Worm (Caenorhabditis elegans) whole organism, young adult: Measurements from ENCODE around the gene B0303.7.

Source experiments
- B0261.1 ChIP-seq: sonication (generic microtip); optimal IDR thresholded peaks from 2 replicates; lab custom pipeline; 2016; ENCODE audit warnings: mild to moderate bottlenecking, missing genetic modification characterization, moderate library complexity, missing compliant biosample characterization
- C06A6.2 ChIP-seq: fragments of 200-800 bp; sonication (Bioruptor generic); conservative IDR thresholded peaks from 2 replicates; pipeline ENCODE4 v1.3.6; 2022; ENCODE audit warnings: missing genetic modification characterization, missing compliant biosample characterization
- F10E7.11 ChIP-seq: sonication (generic microtip); optimal IDR thresholded peaks from 2 replicates; lab custom pipeline; 2017; ENCODE audit warnings: mild to moderate bottlenecking, missing genetic modification characterization, moderate library complexity, missing compliant biosample characterization
- F22D6.2 ChIP-seq: sonication (generic microtip); optimal IDR thresholded peaks from 2 replicates; lab custom pipeline; 2016; ENCODE audit warnings: mild to moderate bottlenecking, missing genetic modification characterization, missing compliant biosample characterization
- F23B12.7 ChIP-seq: sonication (generic microtip); optimal IDR thresholded peaks from 2 replicates; lab custom pipeline; 2017; ENCODE audit warnings: missing genetic modification characterization, mild to moderate bottlenecking, missing compliant biosample characterization, antibody characterized with exemption, moderate library complexity; ENCODE audit not compliant: insufficient read depth
- F33H1.4 ChIP-seq: fragments of 200-800 bp; sonication (Bioruptor generic); IDR thresholded peaks from 2 replicates; pipeline ENCODE4 v1.3.6; 2022; ENCODE audit warnings: missing genetic modification reagents, missing genetic modification characterization, missing compliant biosample characterization
- F57A8.1 ChIP-seq: fragments of 200-800 bp; sonication (Bioruptor generic); optimal IDR thresholded peaks from 2 replicates; lab custom pipeline; 2018; ENCODE audit warnings: mild to moderate bottlenecking, missing genetic modification characterization, moderate library complexity, missing compliant biosample characterization
- F57C9.4 ChIP-seq: sonication (generic microtip); optimal IDR thresholded peaks from 2 replicates; lab custom pipeline; 2017; ENCODE audit warnings: mild to moderate bottlenecking, missing genetic modification characterization, missing compliant biosample characterization
- K11D2.4 ChIP-seq: fragments of 200-800 bp; sonication (Bioruptor generic); IDR thresholded peaks from 2 replicates; pipeline ENCODE4 v1.3.6; 2022; ENCODE audit warnings: missing genetic modification reagents, missing genetic modification characterization, missing compliant biosample characterization
- T26A5.8 ChIP-seq: sonication (generic microtip); optimal IDR thresholded peaks from 2 replicates; lab custom pipeline; 2016; ENCODE audit warnings: missing genetic modification characterization, missing compliant biosample characterization
- Y53G8AR.9 ChIP-seq: fragments of 200-800 bp; sonication (Bioruptor generic); conservative IDR thresholded peaks from 2 replicates; pipeline ENCODE4 v1.3.6; 2022; ENCODE audit warnings: missing genetic modification reagents, missing genetic modification characterization, missing compliant biosample characterization
- Y56A3A.18 ChIP-seq: fragments of 200-800 bp; sonication (Bioruptor generic); IDR thresholded peaks from 2 replicates; pipeline ENCODE4 v1.3.6; 2022; ENCODE audit warnings: missing genetic modification reagents, missing genetic modification characterization, missing compliant biosample characterization
- ZK185.1 ChIP-seq: sonication (generic microtip); optimal IDR thresholded peaks from 2 replicates; lab custom pipeline; 2016; ENCODE audit warnings: mild to moderate bottlenecking, missing genetic modification characterization, missing compliant biosample characterization; ENCODE audit not compliant: poor library complexity, severe bottlenecking
- ama-1 ChIP-seq, 3 experiments: fragments of 150-350 bp in 1 of 3; sonication (generic microtip) in 2 of 3; optimal IDR thresholded peaks; 2 replicates each; lab custom pipeline; 2014 to 2018; ENCODE audit warnings: missing biosample characterization in 2 of 3, missing genetic modification characterization in 2 of 3, missing genetic modification reagents in 2 of 3
- atf-7 ChIP-seq: sonication (generic microtip); optimal IDR thresholded peaks from 2 replicates; lab custom pipeline; 2017; ENCODE audit warnings: mild to moderate bottlenecking, missing genetic modification characterization, missing compliant biosample characterization
- attf-6 ChIP-seq: fragments of 200-800 bp; sonication (Bioruptor generic); IDR thresholded peaks from 2 replicates; pipeline ENCODE4 v1.3.6; 2022; ENCODE audit warnings: missing genetic modification reagents, missing genetic modification characterization, missing compliant biosample characterization
- ceh-79 ChIP-seq: sonication (generic microtip); optimal IDR thresholded peaks from 2 replicates; lab custom pipeline; 2017; ENCODE audit warnings: mild to moderate bottlenecking, missing genetic modification characterization, missing compliant biosample characterization
- ceh-91 ChIP-seq: fragments of 200-800 bp; sonication (Bioruptor generic); IDR thresholded peaks from 2 replicates; pipeline ENCODE4 v1.3.6; 2022; ENCODE audit warnings: missing genetic modification reagents, missing genetic modification characterization, missing compliant biosample characterization
- dox-1 ChIP-seq: fragments of 200-800 bp; sonication (Bioruptor generic); IDR thresholded peaks from 2 replicates; pipeline ENCODE4 v1.3.6; 2022; ENCODE audit warnings: missing genetic modification reagents, missing genetic modification characterization, missing compliant biosample characterization
- ets-4 ChIP-seq: fragments of 200-800 bp; sonication (Bioruptor generic); optimal IDR thresholded peaks from 2 replicates; lab custom pipeline; 2018; ENCODE audit warnings: mild to moderate bottlenecking, missing genetic modification characterization, missing compliant biosample characterization
- hlh-26 ChIP-seq: fragments of 200-800 bp; sonication (Bioruptor generic); conservative IDR thresholded peaks from 2 replicates; pipeline ENCODE4 v1.3.6; 2022; ENCODE audit warnings: missing genetic modification reagents, missing genetic modification characterization, missing compliant biosample characterization
- hmg-1.2 ChIP-seq: fragments of 200-800 bp; sonication (Bioruptor generic); IDR thresholded peaks from 2 replicates; pipeline ENCODE4 v1.3.6; 2022; ENCODE audit warnings: missing genetic modification reagents, missing genetic modification characterization, missing compliant biosample characterization
- hmg-20 ChIP-seq: fragments of 200-800 bp; sonication (Bioruptor generic); IDR thresholded peaks from 2 replicates; pipeline ENCODE4 v1.3.6; 2022; ENCODE audit warnings: missing genetic modification reagents, missing genetic modification characterization, missing compliant biosample characterization
- hrde-1 ChIP-seq: sonication (generic microtip); optimal IDR thresholded peaks from 2 replicates; lab custom pipeline; 2016; ENCODE audit warnings: missing genetic modification characterization, mild to moderate bottlenecking, missing compliant biosample characterization, moderate library complexity, missing genotype, missing genetic modification reagents, borderline replicate concordance
- let-526 ChIP-seq: fragments of 200-800 bp; sonication (Bioruptor generic); IDR thresholded peaks from 2 replicates; pipeline ENCODE4 v1.3.6; 2022; ENCODE audit warnings: missing genetic modification reagents, missing genetic modification characterization, missing compliant biosample characterization
- lin-26 ChIP-seq: fragments of 200-800 bp; sonication (Bioruptor generic); IDR thresholded peaks from 2 replicates; pipeline ENCODE4 v1.3.6; 2022; ENCODE audit warnings: missing genetic modification reagents, missing genetic modification characterization, missing compliant biosample characterization
- lsl-1 ChIP-seq: fragments of 200-800 bp; sonication (Bioruptor generic); optimal IDR thresholded peaks from 2 replicates; lab custom pipeline; 2018; ENCODE audit warnings: mild to moderate bottlenecking, missing genetic modification characterization, moderate library complexity, missing compliant biosample characterization
- mel-28 ChIP-seq: sonication (generic microtip); optimal IDR thresholded peaks from 2 replicates; lab custom pipeline; 2016; ENCODE audit warnings: borderline replicate concordance, mild to moderate bottlenecking, missing genetic modification characterization, missing compliant biosample characterization
- nhr-90 ChIP-seq: sonication (generic microtip); optimal IDR thresholded peaks from 2 replicates; lab custom pipeline; 2016; ENCODE audit warnings: missing genotype, mild to moderate bottlenecking, missing genetic modification characterization, missing compliant biosample characterization
- rcor-1 ChIP-seq: fragments of 200-800 bp; sonication (Bioruptor generic); IDR thresholded peaks from 2 replicates; pipeline ENCODE4 v1.3.6; 2022; ENCODE audit warnings: missing genetic modification reagents, missing genetic modification characterization, missing compliant biosample characterization
- rec-8 ChIP-seq, 2 experiments: sonication (generic microtip); optimal IDR thresholded peaks; 2 replicates each; lab custom pipeline; 2016; ENCODE audit warnings: mild to moderate bottlenecking in 2 of 2, missing genetic modification characterization in 2 of 2, missing genetic modification reagents in 2 of 2, missing genotype in 2 of 2, missing biosample characterization in 1 of 2, missing compliant biosample characterization in 1 of 2, moderate library complexity in 1 of 2
- rpc-1 ChIP-seq, 2 experiments: fragments of 150-350 bp in 1 of 2; sonication (generic microtip) in 1 of 2; optimal IDR thresholded peaks; 2 replicates each; lab custom pipeline; 2014 to 2018; ENCODE audit warnings: missing biosample characterization in 1 of 2, missing genetic modification characterization in 1 of 2, missing genetic modification reagents in 1 of 2, missing genotype in 1 of 2
- snpc-1.3 ChIP-seq: sonication (generic microtip); optimal IDR thresholded peaks from 2 replicates; lab custom pipeline; 2017; ENCODE audit warnings: missing genetic modification characterization, mild to moderate bottlenecking, missing compliant biosample characterization, antibody characterized with exemption, moderate library complexity, missing genotype, missing genetic modification reagents; ENCODE audit not compliant: insufficient read depth
- snpc-3.4 ChIP-seq: sonication (generic microtip); optimal IDR thresholded peaks from 2 replicates; lab custom pipeline; 2017; ENCODE audit warnings: missing genetic modification characterization, mild to moderate bottlenecking, missing compliant biosample characterization, antibody characterized with exemption, moderate library complexity, missing genotype, missing genetic modification reagents
- snpc-4 ChIP-seq, 5 experiments: fragments of 150-350 bp in 1 of 5; sonication (generic microtip) in 4 of 5; optimal IDR thresholded peaks; 2 replicates each; lab custom pipeline; 2014 to 2018; ENCODE audit warnings: missing genetic modification characterization in 5 of 5, missing biosample characterization in 3 of 5, antibody characterized with exemption in 2 of 5, mild to moderate bottlenecking in 2 of 5, missing compliant biosample characterization in 2 of 5, missing genotype in 2 of 5, moderate library complexity in 2 of 5, missing genetic modification reagents in 1 of 5
- somi-1 ChIP-seq: fragments of 200-800 bp; sonication (Bioruptor generic); optimal IDR thresholded peaks from 2 replicates; lab custom pipeline; 2018; ENCODE audit warnings: mild to moderate bottlenecking, missing genetic modification characterization, missing compliant biosample characterization
- sptf-2 ChIP-seq: fragments of 200-800 bp; sonication (Bioruptor generic); optimal IDR thresholded peaks from 2 replicates; lab custom pipeline; 2018; ENCODE audit warnings: mild to moderate bottlenecking, missing genetic modification characterization, missing compliant biosample characterization
- tbp1 ChIP-seq: fragments of 200-800 bp; sonication (Bioruptor generic); optimal IDR thresholded peaks from 2 replicates; lab custom pipeline; 2018; ENCODE audit warnings: mild to moderate bottlenecking, missing genetic modification characterization, missing compliant biosample characterization
- unc-62 ChIP-seq: fragments of 150-350 bp; optimal IDR thresholded peaks from 2 replicates; lab custom pipeline; 2014; ENCODE audit warnings: missing biosample characterization, missing genetic modification reagents, missing genetic modification characterization
- zim-3 ChIP-seq: sonication (generic microtip); optimal IDR thresholded peaks from 2 replicates; lab custom pipeline; 2017; ENCODE audit warnings: mild to moderate bottlenecking, missing genetic modification characterization, moderate library complexity, missing compliant biosample characterization
- ztf-18 ChIP-seq: sonication (generic microtip); optimal IDR thresholded peaks from 2 replicates; lab custom pipeline; 2016; ENCODE audit warnings: missing genotype, mild to moderate bottlenecking, missing genetic modification characterization, missing compliant biosample characterization
- ztf-22 ChIP-seq: fragments of 200-800 bp; sonication (Bioruptor generic); optimal IDR thresholded peaks from 2 replicates; lab custom pipeline; 2018; ENCODE audit warnings: mild to moderate bottlenecking, missing genetic modification characterization, moderate library complexity, missing compliant biosample characterization
- ztf-3 ChIP-seq: fragments of 200-800 bp; sonication (Bioruptor generic); optimal IDR thresholded peaks from 2 replicates; lab custom pipeline; 2018; ENCODE audit warnings: mild to moderate bottlenecking, missing genetic modification characterization, missing compliant biosample characterization

Gene B0303.7

ce11 chrIII:8693322-8693721, at the start of gene B0303.7:
Gene B0303.7, plus strand, starts transcription at chrIII:8693622.
- no peak for TF ChIP-seq mel-28 (tag; lab: Kevin White, UChicago)
- no peak for TF ChIP-seq rec-8 (tag; optimal IDR thresholded peaks at IDR 0.05; lab: Kevin White, UChicago)
- TF ChIP-seq ceh-91: no peak
- no peak for TF ChIP-seq hmg-20 (GFP tag; lab: Robert Waterston, UW)

ce11 chrIII:8643639-8644038, 49.8 kb upstream of the B0303.7 start, which contains the start of gene twk-7:
Gene twk-7, minus strand, starts transcription at chrIII:8643739.
- TF ChIP-seq F57A8.1 (GFP tag; lab: Kevin White, UChicago): no peak
- no peak for TF ChIP-seq hlh-26 (GFP tag; lab: Robert Waterston, UW)
- no peak for TF ChIP-seq Y56A3A.18
- TF ChIP-seq unc-62 (GFP tag; lab: Kevin White, UChicago): no peak
- no peak for TF ChIP-seq somi-1 (GFP tag; lab: Kevin White, UChicago)
- TF ChIP-seq F57C9.4 (tag; lab: Kevin White, UChicago): no peak
- TF ChIP-seq F10E7.11 (tag; lab: Kevin White, UChicago): no peak
- TF ChIP-seq dox-1 (GFP tag; lab: Robert Waterston, UW): no peak
- TF ChIP-seq rcor-1 (GFP tag; lab: Robert Waterston, UW): no peak
- TF ChIP-seq ceh-79 (tag; lab: Kevin White, UChicago): no peak
- TF ChIP-seq F33H1.4 (GFP tag; lab: Robert Waterston, UW): no peak
- no peak for TF ChIP-seq lin-26 (GFP tag; lab: Robert Waterston, UW)
- TF ChIP-seq attf-6 (GFP tag; lab: Robert Waterston, UW): no peak
- no peak for TF ChIP-seq ztf-3 (GFP tag; lab: Kevin White, UChicago)
- no peak for TF ChIP-seq C06A6.2
- TF ChIP-seq ztf-22: no peak

- peak; percentile 71 for TF ChIP-seq snpc-3.4 (tag; lab: Kevin White, UChicago)
- TF ChIP-seq B0261.1 (tag; lab: Kevin White, UChicago): peak; percentile 83
- TF ChIP-seq T26A5.8: peak; percentile 13
- TF ChIP-seq lsl-1 (GFP tag; lab: Kevin White, UChicago): peak; percentile 49
- peak; percentile 39 for TF ChIP-seq snpc-1.3 (tag; lab: Kevin White, UChicago)
- peak; percentile 39 for TF ChIP-seq F23B12.7 (tag; lab: Kevin White, UChicago)
- peak; percentile 55 for TF ChIP-seq zim-3 (tag; lab: Kevin White, UChicago)
- TF ChIP-seq tbp1 (GFP tag; lab: Kevin White, UChicago): peak; percentile 98
- TF ChIP-seq F22D6.2 (tag; lab: Kevin White, UChicago): no peak
- no peak for TF ChIP-seq sptf-2 (GFP tag; lab: Kevin White, UChicago)
- TF ChIP-seq ets-4: no peak
- peak; percentile 56 for TF ChIP-seq hmg-1.2 (GFP tag; lab: Robert Waterston, UW)
- TF ChIP-seq atf-7 (tag; lab: Kevin White, UChicago): peak; percentile 5
- TF ChIP-seq K11D2.4 (GFP tag; lab: Robert Waterston, UW): no peak
- TF ChIP-seq rpc-1 (optimal IDR thresholded peaks at IDR 0.05; lab: Kevin White, UChicago): peak; percentile 78
- peak; percentile 88 for TF ChIP-seq rpc-1 (tag; optimal IDR thresholded peaks at IDR 0.05; lab: Kevin White, UChicago)
- no peak for TF ChIP-seq hrde-1 (tag; lab: Kevin White, UChicago)
- no peak for TF ChIP-seq ama-1 (optimal IDR thresholded peaks at IDR 0.05; lab: Kevin White, UChicago)
- peak in 1 of 2 experiments; percentile 28 for TF ChIP-seq ama-1 (GFP tag; optimal IDR thresholded peaks at IDR 0.05; lab: Kevin White, UChicago)
- peak; percentile 43 for TF ChIP-seq ZK185.1 (tag; lab: Kevin White, UChicago)
- peak; percentile 61 for TF ChIP-seq snpc-4 (GFP tag; optimal IDR thresholded peaks at IDR 0.05; lab: Kevin White, UChicago)
- TF ChIP-seq snpc-4 (tag; optimal IDR thresholded peaks at IDR 0.05; lab: Kevin White, UChicago): peak in 2 of 4 experiments; percentile 22 to 54
- no peak for TF ChIP-seq attf-6 (GFP tag; lab: Robert Waterston, UW)
- TF ChIP-seq let-526 (GFP tag; lab: Robert Waterston, UW): 0 out of 2 replicates have a peak, but pooled peaks have one; percentile 19
- TF ChIP-seq Y53G8AR.9: 0 out of 2 replicates have a peak, but pooled peaks have one; percentile 23
- TF ChIP-seq nhr-90: peak; percentile 79
- peak; percentile 49; the same call in 1 of the 2 replicates for TF ChIP-seq Y56A3A.18
- peak; percentile 67 for TF ChIP-seq ztf-18 (tag; lab: Kevin White, UChicago)
Observed at ce11 chrIII:8646021-8646420, 47.4 kb upstream of the B0303.7 start.
